Worm (Caenorhabditis elegans) whole organism, L4/young adult: ENCODE results near the gene str-134.

Experiments
- W03F9.2 ChIP-seq: fragments of 150-350 bp; optimal IDR thresholded peaks from 2 replicates; lab custom pipeline; 2014; ENCODE audit warnings: missing biosample characterization, missing genetic modification characterization
- him-1 ChIP-seq: sonication (generic microtip); optimal IDR thresholded peaks from 2 replicates; lab custom pipeline; 2016; ENCODE audit warnings: missing genotype, missing genetic modification reagents, missing genetic modification characterization, missing compliant biosample characterization

DNA sequence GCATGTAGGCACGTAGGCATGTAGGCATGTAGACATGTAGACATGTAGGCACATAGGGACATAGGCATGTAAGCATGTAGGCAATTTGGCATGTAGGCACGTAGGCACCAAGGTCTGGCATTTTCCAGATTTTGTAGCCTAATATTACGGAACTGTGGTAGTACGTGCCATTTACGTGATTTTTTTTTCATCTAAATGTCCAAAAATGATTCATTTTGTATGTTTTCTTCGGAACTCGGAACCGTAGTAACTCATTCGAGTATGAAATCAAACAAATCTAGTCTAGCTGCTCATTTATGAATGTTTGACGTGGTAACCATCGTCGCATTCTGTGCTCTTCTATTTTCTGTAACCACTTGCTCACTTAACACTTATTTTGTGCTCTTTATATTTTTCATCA lies 34.9 kb downstream of the str-134 start, which contains the start of gene srbc-59:
- TF ChIP-seq him-1 (tag; lab: Kevin White, UChicago): no peak
- no peak for TF ChIP-seq W03F9.2 (tag; lab: Kevin White, UChicago)
